Fruit fly (Drosophila melanogaster) whole organism, embryonic: Measurements from ENCODE around the gene CG44004.

ENCODE experiments used
- ATbp ChIP-seq: fragments of 200-800 bp; sonication (Bioruptor generic); optimal IDR thresholded peaks from 2 replicates; lab custom pipeline; 2017; ENCODE audit warnings: missing biosample characterization, mild to moderate bottlenecking, missing genetic modification characterization, missing genetic modification reagents
- Adf1 ChIP-seq: fragments of 200-800 bp; sonication (Bioruptor generic); IDR thresholded peaks from 2 replicates; pipeline ENCODE4 v1.3.6; 2022; ENCODE audit warnings: missing biosample characterization, missing genetic modification characterization
- Awh ChIP-seq: fragments of 200-800 bp; sonication (Bioruptor generic); IDR thresholded peaks from 2 replicates; pipeline ENCODE4, ENCODE4 v1.3.6; 2022; ENCODE audit warnings: missing biosample characterization, missing genetic modification characterization
- CG11085 ChIP-seq: fragments of 200-800 bp; sonication (Bioruptor generic); IDR thresholded peaks from 2 replicates; pipeline ENCODE4 v1.3.6; 2022; ENCODE audit warnings: missing biosample characterization, missing genetic modification characterization
- CG11723 ChIP-seq: fragments of 200-800 bp; sonication (Bioruptor generic); optimal IDR thresholded peaks from 2 replicates; lab custom pipeline; 2017; ENCODE audit warnings: missing biosample characterization, mild to moderate bottlenecking, missing genetic modification characterization
- CG12744 ChIP-seq: fragments of 200-800 bp; sonication (Bioruptor generic); optimal IDR thresholded peaks from 2 replicates; lab custom pipeline; 2016; ENCODE audit warnings: missing biosample characterization, missing genetic modification characterization
- CG12769 ChIP-seq: fragments of 200-800 bp; sonication (Bioruptor generic); optimal IDR thresholded peaks from 2 replicates; lab custom pipeline; 2019; ENCODE audit warnings: missing biosample characterization, mild to moderate bottlenecking, missing genetic modification characterization, moderate library complexity
- CG13287 ChIP-seq: fragments of 200-800 bp; sonication (Bioruptor generic); IDR thresholded peaks from 2 replicates; pipeline ENCODE4 v1.3.6; 2022; ENCODE audit warnings: missing biosample characterization, missing genetic modification characterization; ENCODE audit not compliant: partially characterized antibody
- CG13624 ChIP-seq: fragments of 200-800 bp; sonication (Bioruptor generic); optimal IDR thresholded peaks from 2 replicates; lab custom pipeline; 2016; ENCODE audit warnings: missing biosample characterization, missing genetic modification characterization
- CG13894 ChIP-seq: fragments of 200-800 bp; sonication (Bioruptor generic); optimal IDR thresholded peaks from 3 replicates; lab custom pipeline; 2018; ENCODE audit warnings: missing biosample characterization, mild to moderate bottlenecking, missing genetic modification characterization, moderate library complexity
- CG14860 ChIP-seq: fragments of 200-800 bp; sonication (Bioruptor generic); IDR thresholded peaks from 3 replicates; pipeline ENCODE4 v1.3.6; 2022; ENCODE audit warnings: missing biosample characterization, missing genetic modification characterization; ENCODE audit not compliant: partially characterized antibody
- CG17328 ChIP-seq: fragments of 200-800 bp; sonication (Bioruptor generic); IDR thresholded peaks from 2 replicates; pipeline ENCODE4 v1.3.6; 2022; ENCODE audit warnings: missing biosample characterization, missing genetic modification characterization
- CG18262 ChIP-seq: fragments of 200-800 bp; optimal IDR thresholded peaks from 3 replicates; lab custom pipeline; 2019; ENCODE audit warnings: missing biosample characterization, mild to moderate bottlenecking, missing genetic modification characterization, moderate library complexity
- CG31365 ChIP-seq: fragments of 200-800 bp; sonication (Bioruptor generic); optimal IDR thresholded peaks from 2 replicates; lab custom pipeline; 2018; ENCODE audit warnings: missing biosample characterization, mild to moderate bottlenecking, missing genetic modification characterization
- CG34224 ChIP-seq: fragments of 200-800 bp; sonication (Bioruptor generic); IDR thresholded peaks from 3 replicates; pipeline ENCODE4 v1.3.6; 2022; ENCODE audit warnings: missing biosample characterization, missing genetic modification characterization; ENCODE audit not compliant: partially characterized antibody
- CG8290 ChIP-seq, 3 experiments: fragments of 200-800 bp; sonication (Bioruptor generic); optimal IDR thresholded peaks; 2 replicates each; lab custom pipeline; 2016 to 2019; ENCODE audit warnings: missing biosample characterization in 3 of 3, missing genetic modification characterization in 3 of 3, mild to moderate bottlenecking in 2 of 3, moderate library complexity in 1 of 3
- CG8478 ChIP-seq: fragments of >200 bp; optimal IDR thresholded peaks from 2 replicates; lab custom pipeline; 2018
- CTCF ChIP-seq: fragments of 200-800 bp; sonication (Bioruptor generic); optimal IDR thresholded peaks from 2 replicates; lab custom pipeline; 2017; ENCODE audit warnings: missing biosample characterization, mild to moderate bottlenecking, missing genetic modification characterization, moderate library complexity
- Ets65A ChIP-seq: fragments of 200-800 bp; sonication (Bioruptor generic); peaks from one replicate; lab custom pipeline; 2016; ENCODE audit warnings: missing biosample characterization, missing genetic modification characterization
- Fer1 ChIP-seq: fragments of 200-800 bp; sonication (Bioruptor generic); optimal IDR thresholded peaks from 2 replicates; lab custom pipeline; 2017; ENCODE audit warnings: missing biosample characterization, mild to moderate bottlenecking, missing genetic modification characterization
- Max ChIP-seq: fragments of 200-800 bp; sonication (Bioruptor generic); optimal IDR thresholded peaks from 2 replicates; lab custom pipeline; 2016; ENCODE audit warnings: missing biosample characterization, mild to moderate bottlenecking, missing genetic modification characterization
- Med ChIP-seq: fragments of 200-800 bp; sonication (Bioruptor generic); peaks from one replicate; lab custom pipeline; 2016; ENCODE audit warnings: missing biosample characterization, missing genetic modification characterization, mild to moderate bottlenecking, inconsistent platforms, moderate library complexity
- Mes4 ChIP-seq: fragments of 200-800 bp; sonication (Bioruptor generic); optimal IDR thresholded peaks from 2 replicates; lab custom pipeline; 2016; ENCODE audit warnings: missing biosample characterization, missing genetic modification characterization
- Optix ChIP-seq: fragments of 200-800 bp; sonication (Bioruptor generic); IDR thresholded peaks from 3 replicates; pipeline ENCODE4 v1.3.6; 2022; ENCODE audit warnings: missing biosample characterization, missing genetic modification characterization
- Usf ChIP-seq: fragments of 200-800 bp; sonication (Bioruptor generic); optimal IDR thresholded peaks from 2 replicates; lab custom pipeline; 2017; ENCODE audit warnings: missing genotype, missing biosample characterization, missing genetic modification characterization
- abd-A ChIP-seq: fragments of 200-800 bp; sonication (Bioruptor generic); optimal IDR thresholded peaks from 3 replicates; lab custom pipeline; 2019; ENCODE audit warnings: missing biosample characterization, mild to moderate bottlenecking, missing genetic modification characterization, moderate library complexity
- bab2 ChIP-seq: fragments of 200-800 bp; sonication (Bioruptor generic); optimal IDR thresholded peaks from 2 replicates; lab custom pipeline; 2016; ENCODE audit warnings: missing biosample characterization, missing genetic modification characterization
- chinmo ChIP-seq: fragments of 200-800 bp; sonication (Bioruptor generic); IDR thresholded peaks from 4 replicates; pipeline ENCODE4 v1.3.6; 2022; ENCODE audit warnings: missing biosample characterization, missing genetic modification characterization; ENCODE audit not compliant: partially characterized antibody
- eve ChIP-seq, 2 experiments: fragments of >200 bp; optimal IDR thresholded peaks; 2 replicates each; lab custom pipeline; 2017; ENCODE audit warnings: missing biosample characterization in 2 of 2, missing genetic modification characterization in 2 of 2
- fd96Cb ChIP-seq: fragments of 200-800 bp; sonication (Bioruptor generic); optimal IDR thresholded peaks from 2 replicates; lab custom pipeline; 2018; ENCODE audit warnings: missing biosample characterization, mild to moderate bottlenecking, missing genetic modification characterization, moderate library complexity
- grau ChIP-seq: fragments of 200-800 bp; optimal IDR thresholded peaks from 3 replicates; lab custom pipeline; 2019; ENCODE audit warnings: missing biosample characterization, mild to moderate bottlenecking, missing genetic modification characterization, moderate library complexity
- ham ChIP-seq: fragments of 200-800 bp; sonication (Bioruptor generic); IDR thresholded peaks from 2 replicates; pipeline ENCODE4 v1.3.6; 2022; ENCODE audit warnings: missing biosample characterization, missing genetic modification characterization
- ind ChIP-seq: fragments of 200-800 bp; sonication (Bioruptor generic); optimal IDR thresholded peaks from 3 replicates; lab custom pipeline; 2016; ENCODE audit warnings: missing biosample characterization, missing genetic modification characterization
- lab ChIP-seq: fragments of 200-800 bp; sonication (Bioruptor generic); optimal IDR thresholded peaks from 3 replicates; lab custom pipeline; 2017; ENCODE audit warnings: missing biosample characterization, missing genetic modification characterization, mild to moderate bottlenecking, moderate library complexity, missing genetic modification reagents
- mirr ChIP-seq: fragments of 200-800 bp; sonication (Bioruptor generic); optimal IDR thresholded peaks from 3 replicates; lab custom pipeline; 2018; ENCODE audit warnings: missing biosample characterization, mild to moderate bottlenecking, missing genetic modification characterization
- oc ChIP-seq: fragments of 200-800 bp; sonication (Bioruptor generic); optimal IDR thresholded peaks from 2 replicates; lab custom pipeline; 2018; ENCODE audit warnings: missing biosample characterization, mild to moderate bottlenecking, missing genetic modification characterization, moderate library complexity
- phol ChIP-seq: fragments of 200-800 bp; sonication (Bioruptor generic); optimal IDR thresholded peaks from 3 replicates; lab custom pipeline; 2018; ENCODE audit warnings: missing biosample characterization, mild to moderate bottlenecking, missing genetic modification characterization, moderate library complexity
- prd ChIP-seq, 3 experiments: fragments of >200 bp in 2 of 3; fragments of 200-800 bp in 1 of 3; sonication (Bioruptor generic) in 1 of 3; optimal IDR thresholded peaks in 2 of 3; IDR thresholded peaks in 1 of 3; 2 replicates in 2 of 3; 3 replicates in 1 of 3; pipeline versions ENCODE4 v1.3.6 to Lab custom; 2017 to 2022; ENCODE audit warnings: missing biosample characterization in 1 of 3, missing genetic modification characterization in 1 of 3
- repo ChIP-seq: fragments of 200-800 bp; sonication (Bioruptor generic); optimal IDR thresholded peaks from 2 replicates; lab custom pipeline; 2016; ENCODE audit warnings: missing biosample characterization, missing genetic modification characterization
- scrt ChIP-seq: fragments of 200-800 bp; sonication (Bioruptor generic); optimal IDR thresholded peaks from 2 replicates; lab custom pipeline; 2018; ENCODE audit warnings: missing biosample characterization, mild to moderate bottlenecking, missing genetic modification characterization, moderate library complexity
- sens ChIP-seq: fragments of 200-800 bp; sonication (Bioruptor generic); peaks from one replicate; lab custom pipeline; 2016; ENCODE audit warnings: missing biosample characterization, missing genetic modification characterization
- sr ChIP-seq: fragments of 200-800 bp; sonication (Bioruptor generic); IDR thresholded peaks from 3 replicates; pipeline ENCODE4 v1.3.6; 2022; ENCODE audit warnings: missing biosample characterization, missing genetic modification characterization
- stc ChIP-seq: fragments of 200-800 bp; sonication (Bioruptor generic); IDR thresholded peaks from 2 replicates; pipeline ENCODE4 v1.3.6; 2022; ENCODE audit warnings: missing biosample characterization, missing genetic modification characterization
- tap ChIP-seq: fragments of 200-800 bp; optimal IDR thresholded peaks from 3 replicates; lab custom pipeline; 2019; ENCODE audit warnings: missing biosample characterization, mild to moderate bottlenecking, missing genetic modification characterization, moderate library complexity
- tup ChIP-seq: fragments of 200-800 bp; sonication (Bioruptor generic); optimal IDR thresholded peaks from 2 replicates; lab custom pipeline; 2016; ENCODE audit warnings: missing biosample characterization, mild to moderate bottlenecking, missing genetic modification characterization, moderate library complexity

Gene CG44004

dm6 chr3L:18032478-18033343, 41.0 kb downstream of the CG44004 start (continued):
- no peak for TF ChIP-seq CG11723
- peak; percentile 89 for TF ChIP-seq CTCF (GFP tag; lab: Kevin White, UChicago)
- TF ChIP-seq, all 482 proteins: peak for 5

- peak; percentile 34 for TF ChIP-seq CG12769 (tag; lab: Kevin White, UChicago)
- TF ChIP-seq Adf1 (GFP tag; lab: Robert Waterston, UW): no peak
- TF ChIP-seq Usf: no peak
- TF ChIP-seq sr (GFP tag; lab: Robert Waterston, UW): no peak
- peak; percentile 72 for TF ChIP-seq Med (GFP tag; lab: Kevin White, UChicago)
- TF ChIP-seq CG17328 (GFP tag; lab: Robert Waterston, UW): no peak
- no peak for TF ChIP-seq CG14860
- TF ChIP-seq sens (GFP tag; lab: Kevin White, UChicago): peak; percentile 5
- TF ChIP-seq eve (GFP tag; optimal IDR thresholded peaks at IDR 0.05; lab: Kevin White, UChicago): peak in 1 of 2 experiments; percentile 58
- no peak for TF ChIP-seq CG12744 (GFP tag; lab: Kevin White, UChicago)
- 0 out of 2 replicates have a peak, but pooled peaks have one; percentile 16 for TF ChIP-seq stc
- TF ChIP-seq ind (GFP tag; lab: Kevin White, UChicago): no peak
- peak; percentile 22 for TF ChIP-seq scrt (GFP tag; lab: Kevin White, UChicago)
- TF ChIP-seq repo (GFP tag; lab: Kevin White, UChicago): no peak
- TF ChIP-seq grau: peak; percentile 24
- TF ChIP-seq Ets65A (GFP tag; lab: Kevin White, UChicago): peak; percentile 89
- no peak for TF ChIP-seq CG13894 (tag; lab: Kevin White, UChicago)
- peak; percentile 27 for TF ChIP-seq lab (GFP tag; lab: Kevin White, UChicago)
- no peak for TF ChIP-seq CG31365 (tag; lab: Kevin White, UChicago)
- no peak for TF ChIP-seq Mes4 (GFP tag; lab: Kevin White, UChicago)
- peak; percentile 66; the same call in 1 of the 4 replicates for TF ChIP-seq chinmo (GFP tag; lab: Robert Waterston, UW)
- TF ChIP-seq fd96Cb: no peak
- no peak for TF ChIP-seq CG8290 (GFP tag; optimal IDR thresholded peaks at IDR 0.05; lab: Kevin White, UChicago)
- peak in 1 of 2 experiments; percentile 50 for TF ChIP-seq CG8290 (tag; optimal IDR thresholded peaks at IDR 0.05; lab: Kevin White, UChicago)
- peak; percentile 13 for TF ChIP-seq bab2 (GFP tag; lab: Kevin White, UChicago)
- peak; percentile 26 for TF ChIP-seq mirr (GFP tag; lab: Kevin White, UChicago)
- TF ChIP-seq abd-A: peak; percentile 47
- 0 out of 3 replicates have a peak, but pooled peaks have one; percentile 18 for TF ChIP-seq Optix (GFP tag; lab: Robert Waterston, UW)
- TF ChIP-seq CG18262 (tag; lab: Kevin White, UChicago): no peak
- no peak for TF ChIP-seq CG13624
Observed at dm6 chr3L:18030301-18030827, 43.3 kb downstream of the CG44004 start.

dm6 chr3L:18029546-18030300, 43.9 kb downstream of the CG44004 start:
- TF ChIP-seq Awh (GFP tag; lab: Robert Waterston, UW): peak; percentile 78
- TF ChIP-seq prd (optimal IDR thresholded peaks at IDR 0.05; lab: Kevin White, UChicago): no peak
- peak; percentile 42; the same call in 1 of the 3 replicates for TF ChIP-seq prd (GFP tag; IDR thresholded peaks at IDR 0.05; lab: Robert Waterston, UW)
- TF ChIP-seq Max (GFP tag; lab: Kevin White, UChicago): peak; percentile 56
- TF ChIP-seq CG8478 (lab: Kevin White, UChicago): no peak
- peak; percentile 74 for TF ChIP-seq tup
- TF ChIP-seq grau: peak; percentile 84
- TF ChIP-seq CG34224 (GFP tag; lab: Robert Waterston, UW): peak; percentile 57
- TF ChIP-seq oc (tag; lab: Kevin White, UChicago): peak; percentile 94
- peak; percentile 53 for TF ChIP-seq tap
- peak; percentile 88 for TF ChIP-seq Fer1 (GFP tag; lab: Kevin White, UChicago)
- TF ChIP-seq ATbp (GFP tag; lab: Kevin White, UChicago): peak; percentile 92
- peak; percentile 32 for TF ChIP-seq phol (tag; lab: Kevin White, UChicago)
- TF ChIP-seq CG11085 (GFP tag; lab: Robert Waterston, UW): no peak
- TF ChIP-seq ham (GFP tag; lab: Robert Waterston, UW): no peak
- peak; percentile 60 for TF ChIP-seq CG13287 (GFP tag; lab: Robert Waterston, UW)
